Fruit fly (Drosophila melanogaster): ENCODE results near the gene CG10948.

- TF ChIP-seq CG8632 (GFP tag; optimal IDR thresholded peaks at IDR 0.05) (no peak), ss (GFP tag; optimal IDR thresholded peaks at IDR 0.05) (no peak), Sox15 (GFP tag; optimal IDR thresholded peaks at IDR 0.05) (no peak), CG32006 (GFP tag; optimal IDR thresholded peaks at IDR 0.05) (no peak), Hr38 (GFP tag; optimal IDR thresholded peaks at IDR 0.05) (no peak), fd85E (GFP tag; optimal IDR thresholded peaks at IDR 0.05) (no peak), Eip93F (GFP tag; optimal IDR thresholded peaks at IDR 0.05) (no peak), dsx (GFP tag; optimal IDR thresholded peaks at IDR 0.05; ENCODE audit: poor library complexity, severe bottlenecking) (no peak)
Observed at dm6 chr3L:12796077-12796641, 53.8 kb downstream of the CG10948 start.
